Worm (Caenorhabditis elegans) whole organism, early embryonic: ENCODE data around the gene C25E10.17.

Experiments used
- B0310.2 ChIP-seq: sonication (generic microtip); optimal IDR thresholded peaks from 2 replicates; lab custom pipeline; 2016; ENCODE audit warnings: mild to moderate bottlenecking, missing genetic modification characterization, missing compliant biosample characterization
- F13C5.2 ChIP-seq: sonication (generic microtip); optimal IDR thresholded peaks from 2 replicates; lab custom pipeline; 2017; ENCODE audit warnings: mild to moderate bottlenecking, missing genetic modification characterization, inconsistent platforms, missing compliant biosample characterization
- aly-1 ChIP-seq: sonication (generic microtip); optimal IDR thresholded peaks from 2 replicates; lab custom pipeline; 2016; ENCODE audit warnings: missing genetic modification characterization, missing compliant biosample characterization
- ama-1 ChIP-seq: fragments of 150-350 bp; optimal IDR thresholded peaks from 2 replicates; lab custom pipeline; 2014
- ceh-13 ChIP-seq: fragments of 200-800 bp; sonication (Bioruptor generic); optimal IDR thresholded peaks from 2 replicates; lab custom pipeline; 2018; ENCODE audit warnings: mild to moderate bottlenecking, missing genetic modification characterization, missing compliant biosample characterization
- ceh-36 ChIP-seq: sonication (generic microtip); optimal IDR thresholded peaks from 2 replicates; lab custom pipeline; 2016; ENCODE audit warnings: missing genetic modification characterization, inconsistent platforms, missing compliant biosample characterization
- ets-7 ChIP-seq: sonication (generic microtip); optimal IDR thresholded peaks from 2 replicates; lab custom pipeline; 2016; ENCODE audit warnings: missing genotype, missing genetic modification characterization, missing compliant biosample characterization
- flt-1 ChIP-seq: fragments of 200-800 bp; sonication (Bioruptor generic); IDR thresholded peaks from 2 replicates; pipeline ENCODE4 v1.3.6; 2022; ENCODE audit warnings: missing genetic modification characterization, missing compliant biosample characterization
- hmbx-1 ChIP-seq: sonication (generic microtip); optimal IDR thresholded peaks from 2 replicates; lab custom pipeline; 2016; ENCODE audit warnings: mild to moderate bottlenecking, missing genetic modification characterization, missing compliant biosample characterization
- hmg-4 ChIP-seq: fragments of 200-800 bp; sonication (Bioruptor generic); optimal IDR thresholded peaks from 2 replicates; lab custom pipeline; 2018; ENCODE audit warnings: mild to moderate bottlenecking, missing genetic modification characterization, missing compliant biosample characterization
- hnd-1 ChIP-seq: sonication (generic microtip); optimal IDR thresholded peaks from 2 replicates; lab custom pipeline; 2016; ENCODE audit warnings: missing genetic modification characterization, missing compliant biosample characterization
- pes-1 ChIP-seq: fragments of 200-800 bp; sonication (Bioruptor generic); IDR thresholded peaks from 2 replicates; pipeline ENCODE4 v1.3.6; 2022; ENCODE audit warnings: missing genetic modification reagents, missing genetic modification characterization, missing compliant biosample characterization
- scrt-1 ChIP-seq: fragments of 200-800 bp; sonication (Bioruptor generic); IDR thresholded peaks from 2 replicates; pipeline ENCODE4 v1.3.6; 2022; ENCODE audit warnings: missing genetic modification characterization, missing compliant biosample characterization
- sea-1 ChIP-seq: fragments of 200-800 bp; sonication (Bioruptor generic); conservative IDR thresholded peaks from 2 replicates; pipeline ENCODE4 v1.3.6; 2022; ENCODE audit warnings: missing genetic modification characterization, missing compliant biosample characterization
- tbx-11 ChIP-seq: fragments of 200-800 bp; sonication (Bioruptor generic); IDR thresholded peaks from 2 replicates; pipeline ENCODE4 v1.3.6; 2022; ENCODE audit warnings: missing genetic modification characterization, missing compliant biosample characterization
- tbx-37 ChIP-seq: fragments of 200-800 bp; sonication (Bioruptor generic); conservative IDR thresholded peaks from 2 replicates; pipeline ENCODE4 v1.3.6; 2022; ENCODE audit warnings: missing genetic modification reagents, missing genetic modification characterization, missing compliant biosample characterization
- tra-4 ChIP-seq: sonication (generic microtip); optimal IDR thresholded peaks from 2 replicates; lab custom pipeline; 2017; ENCODE audit warnings: missing genetic modification characterization, missing compliant biosample characterization

C25E10.17 gene

ce11 chrV:9035685-9036084 is 11.7 kb downstream of the C25E10.17 start, which contains the start of gene srsx-34:
TSS of gene srsx-34 (plus strand) at chrV:9035985.
- TF ChIP-seq B0310.2 (tag; lab: Kevin White, UChicago): no peak

ce11 chrV:9033267-9033666 is 14.1 kb downstream of the C25E10.17 start, which contains the start of gene C25E10.4:
TSS of gene C25E10.4 (plus strand) at chrV:9033567.
- TF ChIP-seq ceh-36 (tag; lab: Kevin White, UChicago): no peak
- no peak for TF ChIP-seq ceh-13 (GFP tag; lab: Kevin White, UChicago)
- no peak for TF ChIP-seq scrt-1 (GFP tag; lab: Robert Waterston, UW)
- TF ChIP-seq hnd-1 (tag; lab: Kevin White, UChicago): no peak
- no peak for TF ChIP-seq ama-1
- TF ChIP-seq F13C5.2 (tag; lab: Kevin White, UChicago): no peak
- TF ChIP-seq tra-4: no peak
- TF ChIP-seq hmbx-1 (tag; lab: Kevin White, UChicago): no peak
- no peak for TF ChIP-seq B0310.2 (tag; lab: Kevin White, UChicago)
- no peak for TF ChIP-seq sea-1 (GFP tag; lab: Robert Waterston, UW)
- no peak for TF ChIP-seq pes-1 (GFP tag; lab: Robert Waterston, UW)
- no peak for TF ChIP-seq ets-7 (tag; lab: Kevin White, UChicago)
- TF ChIP-seq hmg-4: no peak
- no peak for TF ChIP-seq flt-1 (GFP tag; lab: Robert Waterston, UW)
- TF ChIP-seq tbx-37 (GFP tag; lab: Robert Waterston, UW): no peak
- TF ChIP-seq aly-1 (tag; lab: Kevin White, UChicago): no peak
- TF ChIP-seq tbx-11 (GFP tag; lab: Robert Waterston, UW): no peak

- no peak for TF ChIP-seq tbx-11 (GFP tag; lab: Robert Waterston, UW)
- TF ChIP-seq pes-1 (GFP tag; lab: Robert Waterston, UW): no peak
- no peak for TF ChIP-seq hnd-1 (tag; lab: Kevin White, UChicago)
- no peak for TF ChIP-seq hmbx-1 (tag; lab: Kevin White, UChicago)
- TF ChIP-seq sea-1 (GFP tag; lab: Robert Waterston, UW): no peak
- no peak for TF ChIP-seq scrt-1 (GFP tag; lab: Robert Waterston, UW)
- no peak for TF ChIP-seq ama-1
- no peak for TF ChIP-seq tra-4
- TF ChIP-seq flt-1 (GFP tag; lab: Robert Waterston, UW): no peak
- no peak for TF ChIP-seq ets-7 (tag; lab: Kevin White, UChicago)
- no peak for TF ChIP-seq tbx-37 (GFP tag; lab: Robert Waterston, UW)
- no peak for TF ChIP-seq B0310.2 (tag; lab: Kevin White, UChicago)
- no peak for TF ChIP-seq hmg-4
- TF ChIP-seq aly-1 (tag; lab: Kevin White, UChicago): no peak
- no peak for TF ChIP-seq F13C5.2 (tag; lab: Kevin White, UChicago)
- TF ChIP-seq ceh-36 (tag; lab: Kevin White, UChicago): no peak
- TF ChIP-seq ceh-13 (GFP tag; lab: Kevin White, UChicago): no peak
Observed at ce11 chrV:9030248-9030647, 17.2 kb downstream of the C25E10.17 start, which contains the start of gene C25E10.5. TSS of gene C25E10.5 (plus strand) at chrV:9030548.

ce11 chrV:9024713-9025112 is 22.7 kb downstream of the C25E10.17 start, which contains the start of gene bus-1:
TSS of gene bus-1 (minus strand) at chrV:9024813.
- TF ChIP-seq tbx-37 (GFP tag; lab: Robert Waterston, UW): no peak
- TF ChIP-seq ama-1: no peak
- TF ChIP-seq sea-1 (GFP tag; lab: Robert Waterston, UW): no peak
- no peak for TF ChIP-seq tra-4
- TF ChIP-seq tbx-11 (GFP tag; lab: Robert Waterston, UW): no peak
- no peak for TF ChIP-seq aly-1 (tag; lab: Kevin White, UChicago)
- TF ChIP-seq scrt-1 (GFP tag; lab: Robert Waterston, UW): no peak
- no peak for TF ChIP-seq ceh-36 (tag; lab: Kevin White, UChicago)

DNA sequence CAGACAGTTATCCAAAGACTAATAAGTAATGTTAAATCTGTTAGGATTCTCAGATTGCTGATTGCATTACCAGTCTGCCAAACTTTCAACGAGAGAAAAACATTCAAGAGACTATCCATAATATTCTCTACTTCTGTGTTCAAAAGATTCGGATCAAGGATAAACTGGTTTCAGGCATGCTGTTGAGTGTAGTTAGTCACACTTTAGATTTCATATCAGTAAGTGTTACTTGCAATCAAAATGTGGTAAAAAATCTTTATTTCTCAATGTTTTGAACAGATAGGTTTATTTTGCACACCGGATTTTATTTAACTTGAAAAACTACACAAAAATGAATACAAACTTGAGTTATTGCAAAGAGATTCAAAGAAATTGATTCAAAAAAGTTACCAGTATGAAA is 25.3 kb downstream of the C25E10.17 start, which contains the start of gene oac-41:
Gene oac-41, minus strand, starts transcription at position 101 of the 400 bp plus-strand sequence.
- TF ChIP-seq flt-1 (GFP tag; lab: Robert Waterston, UW): no peak
- TF ChIP-seq hmg-4: no peak

DNA sequence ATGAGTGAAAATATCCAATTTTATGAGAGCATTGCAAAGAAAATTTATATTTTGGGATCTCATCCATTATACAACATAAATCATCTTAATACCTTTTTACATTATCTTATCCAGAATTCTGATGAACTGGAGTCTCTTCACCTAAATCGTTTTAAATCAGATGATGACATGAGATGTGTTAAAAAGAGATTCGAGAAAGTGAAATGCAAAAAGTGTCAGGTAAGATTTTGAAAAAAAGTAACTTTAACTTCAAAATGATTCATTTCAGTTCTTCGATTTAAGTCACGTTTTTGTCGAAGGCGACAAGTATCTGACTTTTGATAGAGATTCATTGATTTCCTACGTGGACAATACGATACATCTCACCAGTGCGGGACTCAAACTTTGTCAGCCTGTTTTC is 28.5 kb downstream of the C25E10.17 start:
- TF ChIP-seq hnd-1 (tag; lab: Kevin White, UChicago) (no peak), scrt-1 (GFP tag; lab: Robert Waterston, UW) (no peak), ets-7 (tag; lab: Kevin White, UChicago) (no peak), flt-1 (GFP tag; lab: Robert Waterston, UW) (no peak), F13C5.2 (tag; lab: Kevin White, UChicago) (no peak), hmbx-1 (tag; lab: Kevin White, UChicago) (no peak), tbx-11 (GFP tag; lab: Robert Waterston, UW) (no peak), ceh-36 (tag; lab: Kevin White, UChicago) (no peak), B0310.2 (tag; lab: Kevin White, UChicago) (no peak), tbx-37 (GFP tag; lab: Robert Waterston, UW) (no peak), tra-4 (no peak), ama-1 (no peak), aly-1 (tag; lab: Kevin White, UChicago) (no peak), pes-1 (GFP tag; lab: Robert Waterston, UW) (no peak), hmg-4 (no peak), ceh-13 (GFP tag; lab: Kevin White, UChicago) (no peak), sea-1 (GFP tag; lab: Robert Waterston, UW) (no peak)

ce11 chrV:9016479-9016878 is 30.9 kb downstream of the C25E10.17 start, which contains the start of gene oac-40:
TSS of gene oac-40 (plus strand) at chrV:9016779.
- TF ChIP-seq flt-1 (GFP tag; lab: Robert Waterston, UW) (no peak), ama-1 (no peak), hnd-1 (tag; lab: Kevin White, UChicago) (no peak), ceh-13 (GFP tag; lab: Kevin White, UChicago) (no peak), hmbx-1 (tag; lab: Kevin White, UChicago) (no peak), B0310.2 (tag; lab: Kevin White, UChicago) (no peak), hmg-4 (no peak), tbx-37 (GFP tag; lab: Robert Waterston, UW) (no peak), ets-7 (tag; lab: Kevin White, UChicago) (no peak), tra-4 (no peak), sea-1 (GFP tag; lab: Robert Waterston, UW) (no peak), scrt-1 (GFP tag; lab: Robert Waterston, UW) (no peak), tbx-11 (GFP tag; lab: Robert Waterston, UW) (no peak), pes-1 (GFP tag; lab: Robert Waterston, UW) (no peak), aly-1 (tag; lab: Kevin White, UChicago) (no peak), F13C5.2 (tag; lab: Kevin White, UChicago) (no peak), ceh-36 (tag; lab: Kevin White, UChicago) (no peak)
